Fruit fly (Drosophila melanogaster) whole organism, embryonic: Measurements from ENCODE around the gene Hesr.

Experiments used
- Abd-B ChIP-seq: fragments of 200-800 bp; sonication (Bioruptor generic); optimal IDR thresholded peaks from 2 replicates; lab custom pipeline; 2018; ENCODE audit warnings: missing biosample characterization, mild to moderate bottlenecking, missing genetic modification characterization, moderate library complexity
- Atf3 ChIP-seq: fragments of 200-800 bp; sonication (Bioruptor generic); optimal IDR thresholded peaks from 3 replicates; lab custom pipeline; 2016; ENCODE audit warnings: missing biosample characterization, missing genetic modification characterization
- Bgb ChIP-seq: fragments of 200-800 bp; sonication (Bioruptor generic); IDR thresholded peaks from 2 replicates; pipeline ENCODE4 v1.3.6; 2022; ENCODE audit warnings: missing biosample characterization, missing genetic modification characterization; ENCODE audit not compliant: partially characterized antibody
- Blimp-1 ChIP-seq: fragments of 200-800 bp; sonication (Bioruptor generic); optimal IDR thresholded peaks from 3 replicates; lab custom pipeline; 2018; ENCODE audit warnings: missing biosample characterization, missing genetic modification characterization, mild to moderate bottlenecking, moderate library complexity, missing genetic modification reagents
- CG10147 ChIP-seq: fragments of 200-800 bp; sonication (Bioruptor generic); optimal IDR thresholded peaks from 2 replicates; lab custom pipeline; 2019; ENCODE audit warnings: missing biosample characterization, mild to moderate bottlenecking, missing genetic modification characterization, moderate library complexity
- CG11247 ChIP-seq: fragments of 200-800 bp; sonication (Bioruptor generic); IDR thresholded peaks from 2 replicates; pipeline ENCODE4 v1.3.6; 2022; ENCODE audit warnings: missing biosample characterization, missing genetic modification characterization
- CG11398 ChIP-seq: fragments of 200-800 bp; sonication (Bioruptor generic); optimal IDR thresholded peaks from 2 replicates; lab custom pipeline; 2016; ENCODE audit warnings: missing biosample characterization, missing genetic modification characterization
- CG13624 ChIP-seq: fragments of 200-800 bp; sonication (Bioruptor generic); optimal IDR thresholded peaks from 2 replicates; lab custom pipeline; 2016; ENCODE audit warnings: missing biosample characterization, missing genetic modification characterization
- CG16815 ChIP-seq: fragments of 200-800 bp; sonication (Bioruptor generic); optimal IDR thresholded peaks from 3 replicates; lab custom pipeline; 2017; ENCODE audit warnings: missing biosample characterization, mild to moderate bottlenecking, missing genetic modification characterization
- CG17568 ChIP-seq: fragments of 200-800 bp; sonication (Bioruptor generic); optimal IDR thresholded peaks from 2 replicates; lab custom pipeline; 2018; ENCODE audit warnings: missing biosample characterization, mild to moderate bottlenecking, missing genetic modification characterization, moderate library complexity
- CG17829 ChIP-seq: fragments of 200-800 bp; optimal IDR thresholded peaks from 2 replicates; lab custom pipeline; 2019; ENCODE audit warnings: missing biosample characterization, mild to moderate bottlenecking, missing genetic modification characterization, moderate library complexity
- CG17912 ChIP-seq: fragments of 200-800 bp; sonication (Bioruptor generic); optimal IDR thresholded peaks from 2 replicates; lab custom pipeline; 2018; ENCODE audit warnings: missing biosample characterization, mild to moderate bottlenecking, missing genetic modification characterization
- CG18599 ChIP-seq: fragments of 200-800 bp; sonication (Bioruptor generic); optimal IDR thresholded peaks from 3 replicates; lab custom pipeline; 2017; ENCODE audit warnings: missing biosample characterization, missing genetic modification characterization, mild to moderate bottlenecking, moderate library complexity, missing genetic modification reagents
- CG31224 ChIP-seq: fragments of 200-800 bp; sonication (Bioruptor generic); IDR thresholded peaks from 2 replicates; pipeline ENCODE4 v1.3.6; 2022; ENCODE audit warnings: missing biosample characterization, missing genetic modification characterization
- CG32532 ChIP-seq: fragments of 200-800 bp; sonication (Bioruptor generic); IDR thresholded peaks from 2 replicates; pipeline ENCODE4 v1.3.6; 2022; ENCODE audit warnings: missing biosample characterization, missing genetic modification characterization
- CG32772 ChIP-seq: fragments of 200-800 bp; sonication (Bioruptor generic); IDR thresholded peaks from 2 replicates; pipeline ENCODE4 v1.3.6; 2022; ENCODE audit warnings: missing biosample characterization, missing genetic modification characterization
- CG4854 ChIP-seq: fragments of 200-800 bp; sonication (Bioruptor generic); optimal IDR thresholded peaks from 2 replicates; lab custom pipeline; 2016; ENCODE audit warnings: missing biosample characterization, missing genetic modification characterization, inconsistent platforms
- CG5180 ChIP-seq: fragments of 200-800 bp; sonication (Bioruptor generic); optimal IDR thresholded peaks from 3 replicates; lab custom pipeline; 2017; ENCODE audit warnings: missing biosample characterization, missing genetic modification characterization, mild to moderate bottlenecking, moderate library complexity, missing genetic modification reagents
- CG5245 ChIP-seq: fragments of 200-800 bp; sonication (Bioruptor generic); optimal IDR thresholded peaks from 3 replicates; lab custom pipeline; 2016; ENCODE audit warnings: missing biosample characterization, missing genetic modification characterization
- CG5953 ChIP-seq: fragments of 200-800 bp; sonication (Bioruptor generic); IDR thresholded peaks from 2 replicates; pipeline ENCODE4 v1.3.6; 2022; ENCODE audit warnings: missing biosample characterization, missing genetic modification characterization
- CG6765 ChIP-seq: fragments of 200-800 bp; sonication (Bioruptor generic); optimal IDR thresholded peaks from 3 replicates; lab custom pipeline; 2017; ENCODE audit warnings: missing biosample characterization, mild to moderate bottlenecking, missing genetic modification characterization
- CG7372 ChIP-seq: fragments of 200-800 bp; sonication (Bioruptor generic); IDR thresholded peaks from 2 replicates; pipeline ENCODE4 v1.3.6; 2022; ENCODE audit warnings: missing biosample characterization, missing genetic modification characterization
- CG9727 ChIP-seq: fragments of 200-800 bp; sonication (Bioruptor generic); optimal IDR thresholded peaks from 3 replicates; lab custom pipeline; 2017; ENCODE audit warnings: missing biosample characterization, mild to moderate bottlenecking, missing genetic modification characterization
- D19A ChIP-seq: fragments of 200-800 bp; optimal IDR thresholded peaks from 3 replicates; lab custom pipeline; 2019; ENCODE audit warnings: missing biosample characterization, mild to moderate bottlenecking, missing genetic modification characterization, moderate library complexity
- Dip2 ChIP-seq: fragments of 200-800 bp; sonication (Bioruptor generic); IDR thresholded peaks from 2 replicates; pipeline ENCODE4 v1.3.6; 2022; ENCODE audit warnings: missing biosample characterization, missing genetic modification characterization
- Dip3 ChIP-seq: fragments of 200-800 bp; sonication (Bioruptor generic); optimal IDR thresholded peaks from 3 replicates; lab custom pipeline; 2016; ENCODE audit warnings: missing biosample characterization, missing genetic modification characterization
- Dref ChIP-seq: fragments of 200-800 bp; sonication (Bioruptor generic); IDR thresholded peaks from 2 replicates; pipeline ENCODE4 v1.3.6; 2022; ENCODE audit warnings: missing biosample characterization, missing genetic modification characterization
- H2.0 ChIP-seq: fragments of 200-800 bp; sonication (Bioruptor generic); IDR thresholded peaks from 2 replicates; pipeline ENCODE4 v1.3.6; 2022; ENCODE audit warnings: missing biosample characterization, missing genetic modification characterization
- Hey ChIP-seq: fragments of 200-800 bp; sonication (Bioruptor generic); optimal IDR thresholded peaks from 3 replicates; lab custom pipeline; 2018; ENCODE audit warnings: missing biosample characterization, mild to moderate bottlenecking, missing genetic modification characterization
- MBD-R2 ChIP-seq: fragments of 200-800 bp; sonication (Bioruptor generic); IDR thresholded peaks from 2 replicates; pipeline ENCODE4 v1.3.6; 2022; ENCODE audit warnings: missing biosample characterization, missing genetic modification characterization
- MESR4 ChIP-seq: fragments of 200-800 bp; sonication (Bioruptor generic); optimal IDR thresholded peaks from 2 replicates; lab custom pipeline; 2018; ENCODE audit warnings: missing biosample characterization, mild to moderate bottlenecking, missing genetic modification characterization, moderate library complexity
- Meics ChIP-seq: fragments of 200-800 bp; sonication (Bioruptor generic); optimal IDR thresholded peaks from 2 replicates; lab custom pipeline; 2017; ENCODE audit warnings: missing biosample characterization, mild to moderate bottlenecking, missing genetic modification characterization
- Nf-YC ChIP-seq: fragments of 200-800 bp; optimal IDR thresholded peaks from 3 replicates; lab custom pipeline; 2019; ENCODE audit warnings: missing biosample characterization, mild to moderate bottlenecking, missing genetic modification characterization, moderate library complexity
- Sox100B ChIP-seq: fragments of 200-800 bp; sonication (Bioruptor generic); optimal IDR thresholded peaks from 3 replicates; lab custom pipeline; 2018; ENCODE audit warnings: missing biosample characterization, mild to moderate bottlenecking, missing genetic modification characterization
- Sry-δ ChIP-seq: fragments of 200-800 bp; sonication (Bioruptor generic); optimal IDR thresholded peaks from 2 replicates; lab custom pipeline; 2016; ENCODE audit warnings: missing biosample characterization, missing genetic modification characterization
- TFAM ChIP-seq: fragments of 200-800 bp; sonication (Bioruptor generic); optimal IDR thresholded peaks from 2 replicates; lab custom pipeline; 2017; ENCODE audit warnings: missing biosample characterization, missing genetic modification characterization, inconsistent platforms
- br ChIP-seq: fragments of >200 bp; optimal IDR thresholded peaks from 2 replicates; lab custom pipeline; 2017
- chinmo ChIP-seq: fragments of 200-800 bp; sonication (Bioruptor generic); IDR thresholded peaks from 4 replicates; pipeline ENCODE4 v1.3.6; 2022; ENCODE audit warnings: missing biosample characterization, missing genetic modification characterization; ENCODE audit not compliant: partially characterized antibody
- dysf ChIP-seq: fragments of 200-800 bp; sonication (Bioruptor generic); IDR thresholded peaks from 3 replicates; pipeline ENCODE4 v1.3.6; 2022; ENCODE audit warnings: missing biosample characterization, missing genetic modification characterization
- ewg ChIP-seq: fragments of 200-800 bp; sonication (Bioruptor generic); optimal IDR thresholded peaks from 3 replicates; lab custom pipeline; 2017; ENCODE audit warnings: mild to moderate bottlenecking, missing biosample characterization, missing genetic modification reagents, missing genetic modification characterization
- eyg ChIP-seq: fragments of 200-800 bp; sonication (Bioruptor generic); optimal IDR thresholded peaks from 3 replicates; lab custom pipeline; 2016; ENCODE audit warnings: missing biosample characterization, missing genetic modification characterization
- fru ChIP-seq: fragments of >200 bp; optimal IDR thresholded peaks from 2 replicates; lab custom pipeline; 2017
- gfzf ChIP-seq: fragments of 200-800 bp; sonication (Bioruptor generic); optimal IDR thresholded peaks from 2 replicates; lab custom pipeline; 2016; ENCODE audit warnings: missing biosample characterization, mild to moderate bottlenecking, missing genetic modification characterization, moderate library complexity
- grau ChIP-seq: fragments of 200-800 bp; optimal IDR thresholded peaks from 3 replicates; lab custom pipeline; 2019; ENCODE audit warnings: missing biosample characterization, mild to moderate bottlenecking, missing genetic modification characterization, moderate library complexity
- jing ChIP-seq: fragments of 200-800 bp; sonication (Bioruptor generic); optimal IDR thresholded peaks from 2 replicates; lab custom pipeline; 2018; ENCODE audit warnings: missing biosample characterization, mild to moderate bottlenecking, missing genetic modification characterization
- nerfin-1 ChIP-seq: fragments of 200-800 bp; sonication (Bioruptor generic); optimal IDR thresholded peaks from 3 replicates; lab custom pipeline; 2019; ENCODE audit warnings: missing biosample characterization, mild to moderate bottlenecking, missing genetic modification characterization, moderate library complexity
- pros ChIP-seq: fragments of 200-800 bp; sonication (Bioruptor generic); optimal IDR thresholded peaks from 3 replicates; lab custom pipeline; 2019; ENCODE audit warnings: missing biosample characterization, mild to moderate bottlenecking, missing genetic modification characterization, moderate library complexity
- shn ChIP-seq: fragments of 200-800 bp; sonication (Bioruptor generic); optimal IDR thresholded peaks from 3 replicates; lab custom pipeline; 2016; ENCODE audit warnings: missing biosample characterization, missing genetic modification characterization
- tap ChIP-seq: fragments of 200-800 bp; optimal IDR thresholded peaks from 3 replicates; lab custom pipeline; 2019; ENCODE audit warnings: missing biosample characterization, mild to moderate bottlenecking, missing genetic modification characterization, moderate library complexity
- tna ChIP-seq: fragments of 200-800 bp; sonication (Bioruptor generic); IDR thresholded peaks from 2 replicates; pipeline ENCODE4 v1.3.6; 2022; ENCODE audit warnings: missing biosample characterization, missing genetic modification characterization; ENCODE audit not compliant: partially characterized antibody
- wek ChIP-seq: fragments of 200-800 bp; sonication (Bioruptor generic); optimal IDR thresholded peaks from 3 replicates; lab custom pipeline; 2018; ENCODE audit warnings: missing biosample characterization, mild to moderate bottlenecking, missing genetic modification characterization, moderate library complexity
- zen ChIP-seq: fragments of 200-800 bp; sonication (Bioruptor generic); optimal IDR thresholded peaks from 3 replicates; lab custom pipeline; 2018; ENCODE audit warnings: missing biosample characterization, mild to moderate bottlenecking, missing genetic modification characterization, moderate library complexity

Gene Hesr

dm6 chrX:18237886-18238285, 32.9 kb upstream of the Hesr start (continued):
- TF ChIP-seq Atf3 (no peak), Nf-YC (tag; lab: Kevin White, UChicago) (no peak), CG5245 (no peak), Sry-δ (no peak), Abd-B (GFP tag; lab: Kevin White, UChicago) (no peak), CG31224 (GFP tag; lab: Robert Waterston, UW) (no peak), CG17829 (no peak), H2.0 (GFP tag; lab: Robert Waterston, UW) (no peak), Dip2 (GFP tag; lab: Robert Waterston, UW) (no peak), MESR4 (GFP tag; lab: Kevin White, UChicago) (no peak), ewg (GFP tag; lab: Kevin White, UChicago) (peak; percentile 7), CG7372 (GFP tag; lab: Robert Waterston, UW) (no peak), Hey (tag; lab: Kevin White, UChicago) (no peak), CG10147 (no peak), nerfin-1 (tag; lab: Kevin White, UChicago) (peak; percentile 37), grau (tag; lab: Kevin White, UChicago) (no peak), Meics (GFP tag; lab: Kevin White, UChicago) (no peak), gfzf (no peak), zen (no peak), eyg (no peak), fru (lab: Kevin White, UChicago) (no peak), CG17568 (GFP tag; lab: Kevin White, UChicago) (no peak), CG16815 (no peak), Bgb (GFP tag; lab: Robert Waterston, UW) (no peak), Blimp-1 (GFP tag; lab: Kevin White, UChicago) (peak; percentile 68), dysf (GFP tag; lab: Robert Waterston, UW) (no peak), tna (no peak), wek (peak; percentile 47), CG32532 (no peak), CG11247 (no peak), CG32772 (GFP tag; lab: Robert Waterston, UW) (no peak), CG4854 (no peak), Dip3 (GFP tag; lab: Kevin White, UChicago) (no peak), tap (no peak), CG13624 (GFP tag; lab: Kevin White, UChicago) (no peak), Sox100B (GFP tag; lab: Kevin White, UChicago) (no peak), CG6765 (GFP tag; lab: Kevin White, UChicago) (no peak), MBD-R2 (no peak), TFAM (no peak), br (no peak), CG17912 (GFP tag; lab: Kevin White, UChicago) (peak; percentile 7), D19A (tag; lab: Kevin White, UChicago) (no peak), shn (GFP tag; lab: Kevin White, UChicago) (no peak), CG5953 (GFP tag; lab: Robert Waterston, UW) (no peak), CG5180 (no peak), pros (GFP tag; lab: Kevin White, UChicago) (no peak), jing (GFP tag; lab: Kevin White, UChicago) (no peak), CG11398 (no peak), CG9727 (GFP tag; lab: Kevin White, UChicago) (no peak), Dref (GFP tag; lab: Robert Waterston, UW) (no peak), chinmo (GFP tag; lab: Robert Waterston, UW) (no peak), CG18599 (GFP tag; lab: Kevin White, UChicago) (peak; percentile 34)
